Fruit fly (Drosophila melanogaster): ENCODE results near the gene CG7542.
A peak's percentile ranks its signal among the peaks of the same experiment; 100 is the strongest.

The CG7542 gene

dm6 chr3L:17572090-17572489, 22.5 kb downstream of the CG7542 start:
- TF ChIP-seq CG17801 (GFP tag; optimal IDR thresholded peaks at IDR 0.05; ENCODE audit: partially characterized antibody) = no peak

DNA sequence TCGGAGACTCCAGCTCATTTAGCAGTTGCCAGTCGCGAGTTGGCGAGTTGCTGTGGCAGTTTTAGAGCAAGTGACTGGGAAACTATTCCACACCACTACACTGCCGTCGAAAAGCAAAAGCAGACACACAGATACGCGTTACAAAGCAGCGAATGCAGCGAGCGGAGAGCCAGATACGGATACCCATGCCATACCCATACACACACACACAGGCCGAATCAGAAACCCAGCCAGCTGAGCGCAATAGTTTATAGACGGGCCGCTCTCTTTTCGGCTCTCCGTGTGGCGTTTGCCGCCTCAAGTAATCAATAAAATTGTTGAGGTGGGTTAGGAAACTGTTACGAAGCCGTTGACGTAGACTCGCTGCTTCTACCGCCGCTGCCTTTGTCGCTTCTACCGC, 24.2 kb downstream of the CG7542 start:
- TF ChIP-seq CG17801 (GFP tag; optimal IDR thresholded peaks at IDR 0.05; ENCODE audit: partially characterized antibody) = peak; percentile 13

dm6 chr3L:17576093-17576885, 26.7 kb downstream of the CG7542 start:
- TF ChIP-seq CG17801 (GFP tag; optimal IDR thresholded peaks at IDR 0.05; ENCODE audit: partially characterized antibody) = peak; percentile 21

DNA sequence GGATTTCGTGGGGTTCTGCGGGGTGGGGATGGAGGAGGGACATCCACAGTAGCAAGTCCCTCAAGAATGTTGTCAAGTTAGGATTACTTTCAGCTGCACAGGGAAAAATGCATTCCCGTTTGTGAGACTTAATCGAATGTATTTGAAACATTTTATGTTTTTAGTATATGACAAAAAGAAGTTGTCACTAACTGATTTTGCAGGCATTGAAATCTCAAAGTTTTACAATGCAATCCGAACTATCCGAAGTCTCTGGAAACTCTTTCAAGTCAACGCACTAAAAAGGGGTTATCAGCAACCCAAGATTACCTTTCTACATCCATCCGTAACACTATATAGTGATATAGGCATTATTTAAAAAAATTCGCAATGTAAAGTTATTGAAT, 27.3 kb downstream of the CG7542 start:
- TF ChIP-seq CG17801 (GFP tag; optimal IDR thresholded peaks at IDR 0.05; ENCODE audit: partially characterized antibody) = no peak

dm6 chr3L:17577530-17578351, 28.1 kb downstream of the CG7542 start:
- TF ChIP-seq CG17801 (GFP tag; optimal IDR thresholded peaks at IDR 0.05; ENCODE audit: partially characterized antibody) = no peak

- no peak for TF ChIP-seq CG17801 (GFP tag; optimal IDR thresholded peaks at IDR 0.05; ENCODE audit: partially characterized antibody)
Measured at dm6 chr3L:17578413-17578812, 28.8 kb downstream of the CG7542 start.

dm6 chr3L:17579121-17579520, 29.5 kb downstream of the CG7542 start:
- TF ChIP-seq CG17801 (GFP tag; optimal IDR thresholded peaks at IDR 0.05; ENCODE audit: partially characterized antibody) = no peak

dm6 chr3L:17579626-17580025, 30.0 kb downstream of the CG7542 start:
- TF ChIP-seq CG17801 (GFP tag; optimal IDR thresholded peaks at IDR 0.05; ENCODE audit: partially characterized antibody) = no peak

dm6 chr3L:17584718-17585117, 35.1 kb downstream of the CG7542 start:
- no peak for TF ChIP-seq CG17801 (GFP tag; optimal IDR thresholded peaks at IDR 0.05; ENCODE audit: partially characterized antibody)

DNA sequence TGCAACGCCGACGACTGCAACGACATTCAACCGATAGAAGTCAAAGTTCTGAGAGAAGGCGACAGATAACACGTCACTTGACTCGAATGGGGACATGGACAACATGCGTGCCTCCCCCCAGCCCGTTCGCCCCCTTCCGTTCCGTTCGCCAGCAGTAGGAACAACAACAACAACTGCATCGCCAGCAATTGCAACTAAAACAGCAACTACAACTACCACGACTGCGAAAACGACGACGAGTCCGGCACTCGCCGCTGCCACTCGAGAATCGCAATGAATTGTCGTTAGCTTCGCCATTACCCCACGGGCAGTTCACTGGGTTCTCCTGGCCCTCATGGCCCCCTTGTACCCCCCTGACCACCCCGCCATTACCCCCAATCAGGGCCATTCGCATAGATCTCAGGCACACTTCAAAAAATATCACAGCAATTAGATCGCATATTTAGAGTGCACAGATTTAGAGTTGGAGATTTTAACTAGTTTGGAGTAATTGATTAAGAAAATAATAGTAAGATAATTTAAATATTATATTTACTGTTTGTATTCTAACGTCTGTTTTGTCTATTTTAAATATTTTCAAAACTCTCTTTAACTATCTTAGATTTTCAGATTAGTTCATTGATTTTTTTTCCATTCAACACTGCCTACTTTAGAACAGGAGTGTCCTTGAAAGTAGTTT, 36.9 kb downstream of the CG7542 start:
- no peak for TF ChIP-seq CG17801 (GFP tag; optimal IDR thresholded peaks at IDR 0.05; ENCODE audit: partially characterized antibody)

- TF ChIP-seq CG17801 (GFP tag; optimal IDR thresholded peaks at IDR 0.05; ENCODE audit: partially characterized antibody) = no peak
Measured at dm6 chr3L:17587292-17587691, 37.7 kb downstream of the CG7542 start.

DNA sequence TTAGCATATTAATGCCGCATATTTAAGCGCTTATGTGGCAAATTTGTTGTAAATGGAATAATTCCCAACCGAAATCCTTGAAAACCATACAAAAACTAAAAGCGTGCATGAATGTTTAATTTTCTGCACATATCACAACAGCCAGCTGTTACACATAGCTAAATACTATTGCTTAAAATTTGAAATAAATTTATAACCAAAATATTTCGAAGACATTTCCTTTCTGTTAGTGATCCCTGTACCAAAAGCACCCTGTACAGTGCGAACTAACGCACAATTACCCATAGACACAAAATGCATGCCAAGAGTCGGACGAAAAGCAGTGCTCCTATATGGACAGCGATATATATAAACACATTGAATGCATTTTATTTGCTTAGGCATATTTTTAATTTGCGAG, 38.3 kb downstream of the CG7542 start:
- TF ChIP-seq CG17801 (GFP tag; optimal IDR thresholded peaks at IDR 0.05; ENCODE audit: partially characterized antibody) = no peak

DNA sequence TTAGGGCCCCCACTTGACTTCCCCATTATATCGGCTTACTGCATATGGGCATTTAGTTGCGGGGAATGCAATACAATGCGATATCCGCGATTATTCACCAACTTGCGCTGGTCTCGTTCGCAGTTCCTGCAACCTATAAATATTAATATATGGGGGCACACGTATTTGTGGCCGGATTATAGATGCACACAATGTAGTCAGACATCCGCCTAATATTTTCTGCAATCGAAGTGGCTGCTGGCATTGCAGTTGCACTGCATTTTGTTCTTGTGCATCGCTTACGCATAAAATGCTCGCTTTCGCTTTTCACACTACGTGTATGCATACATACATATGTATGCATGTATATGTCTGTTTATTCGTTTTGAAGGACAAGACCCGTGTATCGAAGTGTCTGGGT, 39.1 kb downstream of the CG7542 start:
- no peak for TF ChIP-seq CG17801 (GFP tag; optimal IDR thresholded peaks at IDR 0.05; ENCODE audit: partially characterized antibody)

- TF ChIP-seq CG17801 (GFP tag; optimal IDR thresholded peaks at IDR 0.05; ENCODE audit: partially characterized antibody) = no peak
Measured at dm6 chr3L:17590049-17590448, 40.4 kb downstream of the CG7542 start.

dm6 chr3L:17590455-17591216, 41.0 kb downstream of the CG7542 start:
- no peak for TF ChIP-seq CG17801 (GFP tag; optimal IDR thresholded peaks at IDR 0.05; ENCODE audit: partially characterized antibody)
